Fruit fly (Drosophila melanogaster) whole organism, prepupa: ENCODE data around the gene for.

Source experiments
- Blimp-1 ChIP-seq: fragments of 200-800 bp; sonication (Bioruptor generic); optimal IDR thresholded peaks from 3 replicates; lab custom pipeline; 2017; ENCODE audit warnings: missing biosample characterization, missing genetic modification characterization, mild to moderate bottlenecking, moderate library complexity, missing genetic modification reagents
- CG10631 ChIP-seq: fragments of 200-800 bp; sonication (Bioruptor generic); optimal IDR thresholded peaks from 2 replicates; lab custom pipeline; 2016; ENCODE audit warnings: missing biosample characterization, missing genetic modification characterization
- CG10669 ChIP-seq: fragments of 200-800 bp; sonication (Bioruptor generic); optimal IDR thresholded peaks from 3 replicates; lab custom pipeline; 2018; ENCODE audit warnings: missing biosample characterization, mild to moderate bottlenecking, missing genetic modification characterization, moderate library complexity
- CG11294 ChIP-seq: fragments of 200-800 bp; sonication (Bioruptor generic); IDR thresholded peaks from 2 replicates; pipeline ENCODE4 v1.3.6; 2022; ENCODE audit warnings: missing biosample characterization, missing genetic modification characterization
- CG11762 ChIP-seq: fragments of 200-800 bp; sonication (Bioruptor generic); optimal IDR thresholded peaks from 3 replicates; lab custom pipeline; 2016; ENCODE audit warnings: missing biosample characterization, missing genetic modification characterization; ENCODE audit not compliant: insufficient read depth
- CG11902 ChIP-seq: fragments of 200-800 bp; sonication (Bioruptor generic); optimal IDR thresholded peaks from 3 replicates; lab custom pipeline; 2016; ENCODE audit warnings: missing biosample characterization, missing genetic modification characterization
- CG15336 ChIP-seq: fragments of 200-800 bp; sonication (Bioruptor generic); IDR thresholded peaks from 2 replicates; pipeline ENCODE4 v1.3.6; 2022; ENCODE audit warnings: missing biosample characterization, missing genetic modification characterization
- CG1621 ChIP-seq: fragments of 200-800 bp; sonication (Bioruptor generic); optimal IDR thresholded peaks from 3 replicates; lab custom pipeline; 2018; ENCODE audit warnings: missing biosample characterization, mild to moderate bottlenecking, missing genetic modification characterization
- CG16779 ChIP-seq: fragments of 200-800 bp; sonication (Bioruptor generic); optimal IDR thresholded peaks from 3 replicates; lab custom pipeline; 2017; ENCODE audit warnings: missing biosample characterization, mild to moderate bottlenecking, missing genetic modification characterization
- CG3032 ChIP-seq: fragments of 200-800 bp; optimal IDR thresholded peaks from 2 replicates; lab custom pipeline; 2019; ENCODE audit warnings: missing biosample characterization, mild to moderate bottlenecking, missing genetic modification characterization, moderate library complexity
- CG31627 ChIP-seq: fragments of 200-800 bp; sonication (Bioruptor generic); optimal IDR thresholded peaks from 3 replicates; lab custom pipeline; 2016; ENCODE audit warnings: missing biosample characterization, missing genetic modification characterization
- CG32006 ChIP-seq: fragments of 200-800 bp; sonication (Bioruptor generic); optimal IDR thresholded peaks from 3 replicates; lab custom pipeline; 2017; ENCODE audit warnings: missing biosample characterization, mild to moderate bottlenecking, missing genetic modification characterization
- CG3919 ChIP-seq: fragments of 200-800 bp; sonication (Bioruptor generic); optimal IDR thresholded peaks from 3 replicates; lab custom pipeline; 2016; ENCODE audit warnings: missing biosample characterization, missing genetic modification characterization
- CG4318 ChIP-seq: fragments of 200-800 bp; sonication (Bioruptor generic); optimal IDR thresholded peaks from 3 replicates; lab custom pipeline; 2017; ENCODE audit warnings: missing biosample characterization, mild to moderate bottlenecking, missing genetic modification characterization
- CG6163 ChIP-seq: fragments of 200-800 bp; sonication (Bioruptor generic); IDR thresholded peaks from 3 replicates; pipeline ENCODE4 v1.3.6; 2022; ENCODE audit warnings: missing biosample characterization, missing genetic modification characterization
- CG6276 ChIP-seq: fragments of 200-800 bp; sonication (Bioruptor generic); optimal IDR thresholded peaks from 2 replicates; lab custom pipeline; 2017; ENCODE audit warnings: missing biosample characterization, mild to moderate bottlenecking, missing genetic modification characterization
- CG6792 ChIP-seq: fragments of 200-800 bp; sonication (Bioruptor generic); optimal IDR thresholded peaks from 3 replicates; lab custom pipeline; 2016; ENCODE audit warnings: missing biosample characterization, missing genetic modification characterization
- CG6808 ChIP-seq: fragments of 200-800 bp; sonication (Bioruptor generic); optimal IDR thresholded peaks from 3 replicates; lab custom pipeline; 2017; ENCODE audit warnings: missing biosample characterization, missing genetic modification characterization, mild to moderate bottlenecking, moderate library complexity, missing genetic modification reagents
- CG6854 ChIP-seq: fragments of 200-800 bp; sonication (Bioruptor generic); optimal IDR thresholded peaks from 2 replicates; lab custom pipeline; 2017; ENCODE audit warnings: missing biosample characterization, mild to moderate bottlenecking, missing genetic modification characterization
- CG7368 ChIP-seq: fragments of 200-800 bp; sonication (Bioruptor generic); optimal IDR thresholded peaks from 3 replicates; lab custom pipeline; 2016; ENCODE audit warnings: missing biosample characterization, missing genetic modification characterization
- CG8319 ChIP-seq: fragments of 200-800 bp; sonication (Bioruptor generic); optimal IDR thresholded peaks from 3 replicates; lab custom pipeline; 2016; ENCODE audit warnings: missing biosample characterization, missing genetic modification characterization
- CG8632 ChIP-seq: fragments of 200-800 bp; sonication (Bioruptor generic); optimal IDR thresholded peaks from 3 replicates; lab custom pipeline; 2016; ENCODE audit warnings: missing biosample characterization, missing genetic modification characterization
- Eip75B ChIP-seq: fragments of 200-800 bp; sonication (Bioruptor generic); optimal IDR thresholded peaks from 3 replicates; lab custom pipeline; 2016; ENCODE audit warnings: missing biosample characterization, missing genetic modification characterization
- Eip78C ChIP-seq: fragments of 200-800 bp; sonication (Bioruptor generic); peaks from one replicate; lab custom pipeline; 2016; ENCODE audit warnings: missing biosample characterization, missing genetic modification characterization
- Eip93F ChIP-seq: fragments of 200-800 bp; sonication (Bioruptor generic); optimal IDR thresholded peaks from 2 replicates; lab custom pipeline; 2016; ENCODE audit warnings: missing biosample characterization, mild to moderate bottlenecking, missing genetic modification characterization
- Ets96B ChIP-seq: fragments of 200-800 bp; optimal IDR thresholded peaks from 2 replicates; lab custom pipeline; 2019; ENCODE audit warnings: missing biosample characterization, mild to moderate bottlenecking, missing genetic modification characterization, moderate library complexity
- Gug ChIP-seq: fragments of 200-800 bp; sonication (Bioruptor generic); IDR thresholded peaks from 2 replicates; pipeline ENCODE4 v1.3.6; 2022; ENCODE audit warnings: missing biosample characterization, missing genetic modification characterization
- Hr38 ChIP-seq: sonication (Bioruptor generic); optimal IDR thresholded peaks from 2 replicates; lab custom pipeline; 2016; ENCODE audit warnings: missing biosample characterization, missing genetic modification characterization
- Hr39 ChIP-seq: fragments of 200-800 bp; sonication (Bioruptor generic); optimal IDR thresholded peaks from 2 replicates; lab custom pipeline; 2016; ENCODE audit warnings: missing biosample characterization, missing genetic modification characterization
- Hr4 ChIP-seq: fragments of 200-800 bp; sonication (Bioruptor generic); optimal IDR thresholded peaks from 3 replicates; lab custom pipeline; 2016; ENCODE audit warnings: missing biosample characterization, missing genetic modification characterization
- Sox102F ChIP-seq: fragments of 200-800 bp; sonication (Bioruptor generic); optimal IDR thresholded peaks from 2 replicates; lab custom pipeline; 2016; ENCODE audit warnings: missing biosample characterization, mild to moderate bottlenecking, missing genetic modification characterization
- Sox14 ChIP-seq: fragments of 200-800 bp; sonication (Bioruptor generic); optimal IDR thresholded peaks from 3 replicates; lab custom pipeline; 2016; ENCODE audit warnings: missing biosample characterization, missing genetic modification characterization
- Sox15 ChIP-seq: fragments of 200-800 bp; sonication (Bioruptor generic); optimal IDR thresholded peaks from 3 replicates; lab custom pipeline; 2016; ENCODE audit warnings: missing biosample characterization, missing genetic modification characterization
- achi ChIP-seq: fragments of 200-800 bp; sonication (Bioruptor generic); optimal IDR thresholded peaks from 3 replicates; lab custom pipeline; 2016; ENCODE audit warnings: missing biosample characterization, missing genetic modification characterization
- cyc ChIP-seq: fragments of 200-800 bp; sonication (Bioruptor generic); optimal IDR thresholded peaks from 3 replicates; lab custom pipeline; 2016; ENCODE audit warnings: missing biosample characterization, missing genetic modification characterization
- dac ChIP-seq: fragments of 200-800 bp; sonication (Bioruptor generic); optimal IDR thresholded peaks from 2 replicates; lab custom pipeline; 2017; ENCODE audit warnings: missing biosample characterization, mild to moderate bottlenecking, missing genetic modification characterization
- dsx ChIP-seq: fragments of 200-800 bp; optimal IDR thresholded peaks from 3 replicates; lab custom pipeline; 2019; ENCODE audit warnings: missing biosample characterization, mild to moderate bottlenecking, missing genetic modification characterization, moderate library complexity; ENCODE audit not compliant: poor library complexity, severe bottlenecking
- eg ChIP-seq: fragments of 200-800 bp; sonication (Bioruptor generic); IDR thresholded peaks from 3 replicates; pipeline ENCODE4 v1.3.6; 2022; ENCODE audit warnings: missing biosample characterization, missing genetic modification characterization
- esn ChIP-seq: fragments of 200-800 bp; sonication (Bioruptor generic); optimal IDR thresholded peaks from 2 replicates; lab custom pipeline; 2016; ENCODE audit warnings: missing biosample characterization, mild to moderate bottlenecking, missing genetic modification characterization, moderate library complexity
- fd59A ChIP-seq: fragments of 200-800 bp; sonication (Bioruptor generic); optimal IDR thresholded peaks from 2 replicates; lab custom pipeline; 2017; ENCODE audit warnings: missing biosample characterization, mild to moderate bottlenecking, missing genetic modification characterization, missing genetic modification reagents
- lz ChIP-seq: fragments of 200-800 bp; sonication (Bioruptor generic); optimal IDR thresholded peaks from 3 replicates; lab custom pipeline; 2016; ENCODE audit warnings: missing biosample characterization, missing genetic modification characterization
- pdm3 ChIP-seq: fragments of 200-800 bp; sonication (Bioruptor generic); optimal IDR thresholded peaks from 3 replicates; lab custom pipeline; 2016; ENCODE audit warnings: missing biosample characterization, missing genetic modification characterization
- salr ChIP-seq, 2 experiments: fragments of 200-800 bp; sonication (Bioruptor generic); optimal IDR thresholded peaks; 3 replicates each; lab custom pipeline; 2016 to 2018; ENCODE audit warnings: missing biosample characterization in 2 of 2, missing genetic modification characterization in 2 of 2, mild to moderate bottlenecking in 1 of 2
- spab ChIP-seq: fragments of 200-800 bp; sonication (Bioruptor generic); optimal IDR thresholded peaks from 2 replicates; lab custom pipeline; 2017; ENCODE audit warnings: missing biosample characterization, mild to moderate bottlenecking, missing genetic modification characterization, missing genetic modification reagents
- ss ChIP-seq, 2 experiments: fragments of 200-800 bp; sonication (Bioruptor generic); optimal IDR thresholded peaks; 2 replicates in 1 of 2; 3 replicates in 1 of 2; lab custom pipeline; 2017 to 2018; ENCODE audit warnings: mild to moderate bottlenecking in 2 of 2, missing biosample characterization in 2 of 2, missing genetic modification characterization in 2 of 2, moderate library complexity in 1 of 2
- svp ChIP-seq: fragments of 200-800 bp; sonication (Bioruptor generic); peaks from one replicate; lab custom pipeline; 2016; ENCODE audit warnings: missing biosample characterization, missing genetic modification characterization
- topi ChIP-seq: fragments of 200-800 bp; sonication (Bioruptor generic); optimal IDR thresholded peaks from 3 replicates; lab custom pipeline; 2016; ENCODE audit warnings: missing biosample characterization, missing genetic modification characterization

Gene for

dm6 chr2L:3598485-3598884, 58.3 kb downstream of the for start (continued):
- peak; percentile 56 for TF ChIP-seq CG31627 (GFP tag; lab: Kevin White, UChicago)
- TF ChIP-seq Sox15 (GFP tag; lab: Kevin White, UChicago): peak; percentile 10
- no peak for TF ChIP-seq Hr38 (GFP tag; lab: Kevin White, UChicago)
- TF ChIP-seq CG6854 (GFP tag; lab: Kevin White, UChicago): no peak
- TF ChIP-seq Sox102F (GFP tag; lab: Kevin White, UChicago): no peak
- peak; percentile 36 for TF ChIP-seq CG3032
- TF ChIP-seq CG11902: peak; percentile 10
- no peak for TF ChIP-seq CG11762 (GFP tag; lab: Kevin White, UChicago)

dm6 chr2L:3597126-3597525, 59.6 kb downstream of the for start:
- TF ChIP-seq CG6792 (GFP tag; lab: Kevin White, UChicago) (peak; percentile 35), lz (peak; percentile 33), Sox14 (no peak), Eip78C (GFP tag; lab: Kevin White, UChicago) (peak; percentile 48), eg (GFP tag; lab: Robert Waterston, UW) (peak; percentile 47; the same call in 1 of the 3 replicates), CG11294 (GFP tag; lab: Robert Waterston, UW) (0 out of 2 replicates have a peak, but pooled peaks have one; percentile 19), achi (GFP tag; lab: Kevin White, UChicago) (no peak), CG6808 (GFP tag; lab: Kevin White, UChicago) (no peak), CG6163 (GFP tag; lab: Robert Waterston, UW) (peak; percentile 71), spab (GFP tag; lab: Kevin White, UChicago) (no peak), CG3919 (GFP tag; lab: Kevin White, UChicago) (peak; percentile 32), ss (GFP tag; optimal IDR thresholded peaks at IDR 0.05; lab: Kevin White, UChicago) (no peak), CG4318 (GFP tag; lab: Kevin White, UChicago) (no peak), topi (GFP tag; lab: Kevin White, UChicago) (no peak), Gug (0 out of 2 replicates have a peak, but pooled peaks have one; percentile 18), cyc (GFP tag; lab: Kevin White, UChicago) (peak; percentile 18), pdm3 (GFP tag; lab: Kevin White, UChicago) (no peak), CG15336 (peak; percentile 38; the same call in 1 of the 2 replicates), CG3032 (peak; percentile 11), Hr39 (peak; percentile 23), svp (GFP tag; lab: Kevin White, UChicago) (peak; percentile 77), CG32006 (GFP tag; lab: Kevin White, UChicago) (peak; percentile 1), esn (GFP tag; lab: Kevin White, UChicago) (no peak), CG31627 (GFP tag; lab: Kevin White, UChicago) (no peak), CG7368 (GFP tag; lab: Kevin White, UChicago) (no peak), Ets96B (tag; lab: Kevin White, UChicago) (peak; percentile 15), CG10669 (GFP tag; lab: Kevin White, UChicago) (peak; percentile 22)
- TF ChIP-seq, all 60 proteins: peak for 16

DNA sequence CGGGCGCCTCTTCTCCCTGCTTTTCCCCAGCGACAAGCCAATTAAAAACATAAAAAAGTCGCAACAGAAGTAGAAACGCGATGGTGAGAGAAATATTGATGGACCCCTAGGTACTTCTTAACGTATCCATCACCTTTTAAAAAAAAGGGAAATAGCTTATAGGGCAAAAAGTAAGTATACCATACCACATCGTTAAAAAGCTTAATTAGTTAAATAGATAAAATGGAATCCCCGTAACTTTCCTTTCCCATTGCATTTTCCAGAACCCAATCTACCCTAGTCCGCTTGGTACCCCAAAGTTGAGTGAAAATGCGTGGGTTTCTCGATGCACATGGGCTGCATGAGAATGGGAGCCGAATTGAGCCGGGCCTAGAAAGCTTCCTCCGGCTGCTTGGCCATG, 62.1 kb downstream of the for start:
- TF ChIP-seq Gug (no peak), CG15336 (peak; percentile 40), fd59A (GFP tag; lab: Kevin White, UChicago) (peak; percentile 23), Ets96B (tag; lab: Kevin White, UChicago) (peak; percentile 56), Eip93F (GFP tag; lab: Kevin White, UChicago) (no peak), topi (GFP tag; lab: Kevin White, UChicago) (no peak), CG3919 (GFP tag; lab: Kevin White, UChicago) (peak; percentile 17), Sox15 (GFP tag; lab: Kevin White, UChicago) (no peak), spab (GFP tag; lab: Kevin White, UChicago) (peak; percentile 6), ss (GFP tag; optimal IDR thresholded peaks at IDR 0.05; lab: Kevin White, UChicago) (no peak), Hr4 (GFP tag; lab: Kevin White, UChicago) (no peak), CG32006 (GFP tag; lab: Kevin White, UChicago) (peak; percentile 36), Blimp-1 (GFP tag; lab: Kevin White, UChicago) (no peak), dsx (GFP tag; lab: Kevin White, UChicago) (no peak), CG1621 (no peak), CG8632 (GFP tag; lab: Kevin White, UChicago) (no peak), CG7368 (GFP tag; lab: Kevin White, UChicago) (no peak), CG10631 (GFP tag; lab: Kevin White, UChicago) (peak; percentile 41), Eip75B (GFP tag; lab: Kevin White, UChicago) (no peak), CG6163 (GFP tag; lab: Robert Waterston, UW) (peak; percentile 54; the same call in 2 of the 3 replicates), CG6276 (GFP tag; lab: Kevin White, UChicago) (no peak), salr (GFP tag; optimal IDR thresholded peaks at IDR 0.05; lab: Kevin White, UChicago) (no peak), CG16779 (no peak), dac (GFP tag; lab: Kevin White, UChicago) (no peak), achi (GFP tag; lab: Kevin White, UChicago) (peak; percentile 27), CG8319 (GFP tag; lab: Kevin White, UChicago) (no peak)
